Fruit fly (Drosophila melanogaster) whole organism, prepupa: ENCODE measurements around the gene Cht10.

Source experiments
- CG11762 ChIP-seq: fragments of 200-800 bp; sonication (Bioruptor generic); optimal IDR thresholded peaks from 3 replicates; lab custom pipeline; 2016; ENCODE audit warnings: missing biosample characterization, missing genetic modification characterization; ENCODE audit not compliant: insufficient read depth
- CG1621 ChIP-seq: fragments of 200-800 bp; sonication (Bioruptor generic); optimal IDR thresholded peaks from 3 replicates; lab custom pipeline; 2018; ENCODE audit warnings: missing biosample characterization, mild to moderate bottlenecking, missing genetic modification characterization
- CG6276 ChIP-seq: fragments of 200-800 bp; sonication (Bioruptor generic); optimal IDR thresholded peaks from 2 replicates; lab custom pipeline; 2017; ENCODE audit warnings: missing biosample characterization, mild to moderate bottlenecking, missing genetic modification characterization
- Ets96B ChIP-seq: fragments of 200-800 bp; optimal IDR thresholded peaks from 2 replicates; lab custom pipeline; 2019; ENCODE audit warnings: missing biosample characterization, mild to moderate bottlenecking, missing genetic modification characterization, moderate library complexity
- Sox15 ChIP-seq: fragments of 200-800 bp; sonication (Bioruptor generic); optimal IDR thresholded peaks from 3 replicates; lab custom pipeline; 2016; ENCODE audit warnings: missing biosample characterization, missing genetic modification characterization
- svp ChIP-seq: fragments of 200-800 bp; sonication (Bioruptor generic); peaks from one replicate; lab custom pipeline; 2016; ENCODE audit warnings: missing biosample characterization, missing genetic modification characterization
- vri ChIP-seq: fragments of 200-800 bp; sonication (Bioruptor generic); optimal IDR thresholded peaks from 3 replicates; lab custom pipeline; 2016; ENCODE audit warnings: missing biosample characterization, mild to moderate bottlenecking, missing genetic modification characterization

- TF ChIP-seq vri (GFP tag; lab: Kevin White, UChicago) (no peak), CG1621 (tag; lab: Kevin White, UChicago) (no peak), Sox15 (GFP tag; lab: Kevin White, UChicago) (no peak), Ets96B (tag; lab: Kevin White, UChicago) (no peak), svp (GFP tag; lab: Kevin White, UChicago) (no peak), CG11762 (GFP tag; lab: Kevin White, UChicago) (no peak), CG6276 (GFP tag; lab: Kevin White, UChicago) (no peak)
Measured at dm6 chr2L:23025815-23026214, at the start of gene Cht10.
